Worm (Caenorhabditis elegans) whole organism, late embryonic: ENCODE data around the gene pct-1.

ENCODE experiments used
- C08G9.2 ChIP-seq: sonication (generic microtip); optimal IDR thresholded peaks from 2 replicates; lab custom pipeline; 2016; ENCODE audit warnings: mild to moderate bottlenecking, missing genetic modification characterization, moderate library complexity, missing compliant biosample characterization
- C38D4.7 ChIP-seq: fragments of 200-800 bp; sonication (Bioruptor generic); optimal IDR thresholded peaks from 2 replicates; lab custom pipeline; 2018; ENCODE audit warnings: mild to moderate bottlenecking, missing genetic modification characterization, moderate library complexity, missing compliant biosample characterization
- K09A11.1 ChIP-seq: sonication (generic microtip); optimal IDR thresholded peaks from 2 replicates; lab custom pipeline; 2017; ENCODE audit warnings: antibody characterized with exemption, mild to moderate bottlenecking, missing genetic modification characterization, missing compliant biosample characterization; ENCODE audit not compliant: insufficient read depth
- ama-1 ChIP-seq: fragments of 150-350 bp; optimal IDR thresholded peaks from 2 replicates; lab custom pipeline; 2014
- ceh-24 ChIP-seq: sonication (generic microtip); optimal IDR thresholded peaks from 2 replicates; lab custom pipeline; 2016; ENCODE audit warnings: mild to moderate bottlenecking, missing genetic modification characterization, missing compliant biosample characterization
- ceh-30 ChIP-seq: fragments of 150-350 bp; optimal IDR thresholded peaks from 2 replicates; lab custom pipeline; 2014; ENCODE audit warnings: missing biosample characterization, missing genetic modification characterization
- ceh-31 ChIP-seq: sonication (generic microtip); optimal IDR thresholded peaks from 2 replicates; lab custom pipeline; 2016; ENCODE audit warnings: missing genetic modification characterization, missing compliant biosample characterization
- ceh-34 ChIP-seq: sonication (generic microtip); optimal IDR thresholded peaks from 2 replicates; lab custom pipeline; 2016; ENCODE audit warnings: mild to moderate bottlenecking, missing genetic modification characterization, missing compliant biosample characterization
- ceh-45 ChIP-seq: fragments of 200-800 bp; sonication (Bioruptor generic); IDR thresholded peaks from 2 replicates; pipeline ENCODE4 v1.3.6; 2022; ENCODE audit warnings: missing genetic modification reagents, missing genetic modification characterization, missing compliant biosample characterization
- ceh-48 ChIP-seq: sonication (generic microtip); optimal IDR thresholded peaks from 2 replicates; lab custom pipeline; 2016; ENCODE audit warnings: missing genetic modification characterization, inconsistent platforms, missing compliant biosample characterization
- ceh-6 ChIP-seq: fragments of 200-800 bp; sonication (Bioruptor generic); optimal IDR thresholded peaks from 2 replicates; lab custom pipeline; 2018; ENCODE audit warnings: mild to moderate bottlenecking, missing genetic modification characterization, missing compliant biosample characterization
- dve-1 ChIP-seq: sonication (generic microtip); optimal IDR thresholded peaks from 2 replicates; lab custom pipeline; 2017; ENCODE audit warnings: antibody characterized with exemption, mild to moderate bottlenecking, missing genetic modification characterization, missing compliant biosample characterization
- elt-2 ChIP-seq: sonication (generic microtip); optimal IDR thresholded peaks from 2 replicates; lab custom pipeline; 2016; ENCODE audit warnings: missing genetic modification reagents, missing genetic modification characterization, missing compliant biosample characterization
- eyg-1 ChIP-seq: sonication (generic microtip); optimal IDR thresholded peaks from 2 replicates; lab custom pipeline; 2016; ENCODE audit warnings: missing genotype, missing genetic modification characterization, missing compliant biosample characterization
- fax-1 ChIP-seq: sonication (generic microtip); optimal IDR thresholded peaks from 2 replicates; lab custom pipeline; 2016; ENCODE audit warnings: missing genotype, missing genetic modification characterization, missing compliant biosample characterization
- fkh-6 ChIP-seq: sonication (generic microtip); optimal IDR thresholded peaks from 2 replicates; lab custom pipeline; 2016; ENCODE audit warnings: missing genetic modification characterization, missing compliant biosample characterization
- hlh-13 ChIP-seq: fragments of 200-800 bp; sonication (Bioruptor generic); optimal IDR thresholded peaks from 2 replicates; lab custom pipeline; 2018; ENCODE audit warnings: mild to moderate bottlenecking, missing genetic modification characterization, missing compliant biosample characterization
- hlh-15 ChIP-seq: sonication (generic microtip); optimal IDR thresholded peaks from 2 replicates; lab custom pipeline; 2016; ENCODE audit warnings: missing genetic modification characterization, missing compliant biosample characterization
- hlh-6 ChIP-seq: sonication (generic microtip); optimal IDR thresholded peaks from 2 replicates; lab custom pipeline; 2016; ENCODE audit warnings: missing genotype, missing genetic modification characterization, missing compliant biosample characterization
- lim-6 ChIP-seq: sonication (generic microtip); optimal IDR thresholded peaks from 2 replicates; lab custom pipeline; 2016; ENCODE audit warnings: missing genetic modification characterization, missing compliant biosample characterization
- lin-11 ChIP-seq: fragments of 200-800 bp; sonication (Bioruptor generic); optimal IDR thresholded peaks from 2 replicates; lab custom pipeline; 2018; ENCODE audit warnings: mild to moderate bottlenecking, missing genetic modification characterization, missing compliant biosample characterization
- madf-2 ChIP-seq: sonication (generic microtip); optimal IDR thresholded peaks from 2 replicates; lab custom pipeline; 2017; ENCODE audit warnings: missing genetic modification characterization, missing compliant biosample characterization
- nfya-1 ChIP-seq: sonication (generic microtip); optimal IDR thresholded peaks from 2 replicates; lab custom pipeline; 2017; ENCODE audit warnings: missing genetic modification characterization, mild to moderate bottlenecking, missing compliant biosample characterization, antibody characterized with exemption, moderate library complexity
- nhr-11 ChIP-seq: fragments of 150-350 bp; optimal IDR thresholded peaks from 2 replicates; lab custom pipeline; 2014; ENCODE audit warnings: missing biosample characterization, missing genetic modification characterization
- pat-9 ChIP-seq: fragments of 200-800 bp; sonication (Bioruptor generic); optimal IDR thresholded peaks from 2 replicates; lab custom pipeline; 2018; ENCODE audit warnings: mild to moderate bottlenecking, missing genetic modification characterization, moderate library complexity, missing compliant biosample characterization
- pha-4 ChIP-seq: fragments of 150-350 bp; optimal IDR thresholded peaks from 2 replicates; lab custom pipeline; 2018; ENCODE audit warnings: missing biosample characterization, missing genetic modification reagents, missing genetic modification characterization
- ref-2 ChIP-seq: sonication (generic microtip); optimal IDR thresholded peaks from 2 replicates; lab custom pipeline; 2016; ENCODE audit warnings: missing genetic modification characterization, missing compliant biosample characterization
- sox-2 ChIP-seq: fragments of 200-800 bp; sonication (Bioruptor generic); IDR thresholded peaks from 2 replicates; pipeline ENCODE4 v1.3.6; 2022; ENCODE audit warnings: missing genetic modification reagents, missing genetic modification characterization, missing compliant biosample characterization
- sox-4 ChIP-seq: sonication (generic microtip); optimal IDR thresholded peaks from 2 replicates; lab custom pipeline; 2017; ENCODE audit warnings: mild to moderate bottlenecking, missing genetic modification characterization, inconsistent platforms, missing compliant biosample characterization
- tbx-2 ChIP-seq: sonication (generic microtip); optimal IDR thresholded peaks from 2 replicates; lab custom pipeline; 2016; ENCODE audit warnings: missing genetic modification characterization, missing compliant biosample characterization
- tbx-7 ChIP-seq: sonication (generic microtip); optimal IDR thresholded peaks from 2 replicates; lab custom pipeline; 2016; ENCODE audit warnings: missing genotype, missing genetic modification characterization, missing compliant biosample characterization
- unc-3 ChIP-seq, 2 experiments: fragments of 200-800 bp in 1 of 2; sonication (Bioruptor generic) in 1 of 2; sonication (generic microtip) in 1 of 2; conservative IDR thresholded peaks in 1 of 2; optimal IDR thresholded peaks in 1 of 2; 2 replicates each; pipeline versions ENCODE4 v1.3.6 to Lab custom; 2016 to 2022; ENCODE audit warnings: missing compliant biosample characterization in 2 of 2, missing genetic modification characterization in 2 of 2, missing genetic modification reagents in 1 of 2
- unc-42 ChIP-seq: sonication (generic microtip); optimal IDR thresholded peaks from 2 replicates; lab custom pipeline; 2016; ENCODE audit warnings: missing genotype, missing genetic modification characterization, missing compliant biosample characterization
- unc-55 ChIP-seq: sonication (generic microtip); optimal IDR thresholded peaks from 2 replicates; lab custom pipeline; 2017; ENCODE audit warnings: missing biosample characterization, missing genetic modification reagents, missing genetic modification characterization
- unc-86 ChIP-seq: sonication (generic microtip); optimal IDR thresholded peaks from 2 replicates; lab custom pipeline; 2016; ENCODE audit warnings: missing genetic modification characterization, missing compliant biosample characterization

pct-1 gene

DNA sequence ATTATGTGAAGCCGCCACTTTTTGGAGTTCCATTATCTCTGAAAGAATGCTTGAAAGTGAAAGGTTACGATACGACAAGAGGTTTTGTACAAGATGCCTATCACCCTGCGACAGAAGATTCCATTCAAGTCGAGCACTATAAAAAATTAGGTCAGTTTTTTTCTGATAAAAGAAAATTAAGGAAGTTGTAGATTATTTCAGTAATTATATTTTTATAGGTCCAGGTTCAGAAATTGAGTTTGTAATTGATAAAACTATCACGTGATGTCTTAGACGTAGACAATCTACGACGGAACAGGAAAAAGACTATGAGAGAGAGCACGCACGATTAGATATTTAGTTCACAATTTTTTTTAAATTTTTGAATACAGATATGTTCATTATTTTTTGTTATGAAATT is 16.3 kb upstream of the pct-1 start:
- no peak for TF ChIP-seq pat-9
- TF ChIP-seq madf-2 (tag; lab: Kevin White, UChicago) = no peak
- TF ChIP-seq unc-3 (GFP tag; conservative IDR thresholded peaks at IDR 0.05; lab: Robert Waterston, UW) = no peak
- TF ChIP-seq unc-3 (tag; optimal IDR thresholded peaks at IDR 0.05; lab: Kevin White, UChicago) = no peak
- TF ChIP-seq pha-4 = no peak
- no peak for TF ChIP-seq ceh-24 (tag; lab: Kevin White, UChicago)
- TF ChIP-seq dve-1 (tag; lab: Kevin White, UChicago) = no peak
- TF ChIP-seq C08G9.2 (tag; lab: Kevin White, UChicago) = no peak
- no peak for TF ChIP-seq eyg-1 (tag; lab: Kevin White, UChicago)
- TF ChIP-seq unc-55 (GFP tag; lab: Kevin White, UChicago) = no peak
- TF ChIP-seq ama-1 (lab: Kevin White, UChicago) = no peak
- no peak for TF ChIP-seq unc-42 (tag; lab: Kevin White, UChicago)
- TF ChIP-seq unc-86 = no peak
- no peak for TF ChIP-seq sox-2 (GFP tag; lab: Robert Waterston, UW)
- no peak for TF ChIP-seq ref-2 (tag; lab: Kevin White, UChicago)
- TF ChIP-seq lin-11 (tag; lab: Kevin White, UChicago) = no peak

- no peak for TF ChIP-seq nhr-11 (tag; lab: Kevin White, UChicago)
- no peak for TF ChIP-seq hlh-15 (tag; lab: Kevin White, UChicago)
- TF ChIP-seq C38D4.7 = no peak
- TF ChIP-seq hlh-6 (tag; lab: Kevin White, UChicago) = no peak
- no peak for TF ChIP-seq hlh-13 (GFP tag; lab: Kevin White, UChicago)
- no peak for TF ChIP-seq lim-6 (tag; lab: Kevin White, UChicago)
- no peak for TF ChIP-seq dve-1 (tag; lab: Kevin White, UChicago)
- TF ChIP-seq K09A11.1 (tag; lab: Kevin White, UChicago) = no peak
- no peak for TF ChIP-seq ceh-31
- TF ChIP-seq ceh-6 (GFP tag; lab: Kevin White, UChicago) = no peak
- TF ChIP-seq fax-1 (tag; lab: Kevin White, UChicago) = no peak
- TF ChIP-seq C08G9.2 (tag; lab: Kevin White, UChicago) = no peak
Observed at ce11 chrIV:8161774-8162173, 14.5 kb upstream of the pct-1 start.

DNA sequence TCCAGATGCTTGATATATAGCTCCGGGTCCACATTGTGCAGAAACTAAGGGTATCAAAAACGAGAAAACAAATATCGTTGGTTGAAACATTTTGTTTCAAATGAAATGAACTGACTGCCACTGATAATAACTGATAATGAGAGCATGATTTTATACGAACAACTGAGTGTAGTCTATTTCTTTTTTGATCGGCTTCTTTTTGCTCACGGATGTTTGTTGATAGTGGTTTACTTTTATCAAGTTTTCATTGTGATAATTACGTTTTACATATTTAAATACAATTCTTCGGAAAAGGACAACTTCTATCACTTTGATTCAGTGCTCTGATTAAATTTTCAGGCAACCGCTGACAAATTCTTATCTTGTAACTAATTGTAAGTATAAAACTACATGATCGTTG is 12.6 kb upstream of the pct-1 start, which contains the start of gene clec-51:
clec-51 (minus strand) TSS at position 114 of the 400 bp plus-strand sequence.
- peak; percentile 4 for TF ChIP-seq elt-2 (tag; lab: Kevin White, UChicago)
- no peak for TF ChIP-seq ceh-30 (tag; lab: Kevin White, UChicago)

ce11 chrIV:8164515-8164914 is 11.8 kb upstream of the pct-1 start:
- TF ChIP-seq fkh-6 (tag; lab: Kevin White, UChicago) (no peak), tbx-2 (no peak), lin-11 (tag; lab: Kevin White, UChicago) (no peak), nfya-1 (tag; lab: Kevin White, UChicago) (no peak), ceh-45 (GFP tag; lab: Robert Waterston, UW) (no peak), ceh-34 (no peak), K09A11.1 (tag; lab: Kevin White, UChicago) (no peak), sox-4 (no peak), unc-55 (GFP tag; lab: Kevin White, UChicago) (no peak), tbx-7 (tag; lab: Kevin White, UChicago) (no peak), ceh-48 (tag; lab: Kevin White, UChicago) (no peak)
